Comparison of ENCODE assay signal across 4 worm cellular contexts in genomic region chrX:10396509-10397292, ce11.
A peak's percentile ranks its signal among the peaks of the same experiment; 100 is the strongest.
TF ChIP-seq lines count a peak whose summit lies in the region.

TSS of gene pkn-1 (plus strand) at chrX:10397242.

TF ChIP-seq in whole organism, L2 larva, 48 proteins besides CTCF, POLR2A, EP300 and RAD21:
- TF ChIP-seq mab-5 (tag; optimal IDR thresholded peaks at IDR 0.05; lab: Kevin White, UChicago) (peak; percentile 25), elt-1 (tag; optimal IDR thresholded peaks at IDR 0.05; lab: Kevin White, UChicago) (no peak)

TF ChIP-seq in whole organism, L4 larva, 104 proteins besides CTCF, POLR2A, EP300 and RAD21:
- TF ChIP-seq zip-2 (tag; optimal IDR thresholded peaks at IDR 0.05; lab: Kevin White, UChicago) (no peak), mep-1 (tag; optimal IDR thresholded peaks at IDR 0.05; lab: Kevin White, UChicago) (no peak), dpl-1 (GFP tag; optimal IDR thresholded peaks at IDR 0.05; lab: Kevin White, UChicago) (no peak), hlh-30 (tag; optimal IDR thresholded peaks at IDR 0.05; lab: Kevin White, UChicago; ENCODE audit: insufficient read depth) (peak; percentile 53), tag-97 (GFP tag; IDR thresholded peaks at IDR 0.05; lab: Robert Waterston, UW) (no peak), hif-1 (tag; optimal IDR thresholded peaks at IDR 0.05; lab: Kevin White, UChicago) (no peak), pha-4 (GFP tag; IDR thresholded peaks at IDR 0.05; lab: Robert Waterston, UW) (no peak), pha-4 (tag; optimal IDR thresholded peaks at IDR 0.05; lab: Kevin White, UChicago) (peak; percentile 54), hlh-11 (tag; optimal IDR thresholded peaks at IDR 0.05; lab: Kevin White, UChicago) (peak; percentile 20), lin-15B (tag; optimal IDR thresholded peaks at IDR 0.05; lab: Kevin White, UChicago) (no peak), egl-43 (GFP tag; IDR thresholded peaks at IDR 0.05; lab: Robert Waterston, UW) (peak; percentile 62; the same call in 1 of the 2 replicates), zip-11 (GFP tag; IDR thresholded peaks at IDR 0.05; lab: Robert Waterston, UW) (no peak), mes-2 (tag; optimal IDR thresholded peaks at IDR 0.05; lab: Kevin White, UChicago; ENCODE audit: poor library complexity, severe bottlenecking) (peak; percentile 35), unc-62 (GFP tag; optimal IDR thresholded peaks at IDR 0.05 in 1 of 2; lab: Kevin White, UChicago) (peak in 1 of 2 experiments; percentile 99), unc-62 (tag; optimal IDR thresholded peaks at IDR 0.05; lab: Kevin White, UChicago) (no peak), attf-4 (tag; optimal IDR thresholded peaks at IDR 0.05; lab: Kevin White, UChicago) (no peak), ceh-44 (GFP tag; IDR thresholded peaks at IDR 0.05; lab: Robert Waterston, UW) (no peak)

TF ChIP-seq in whole organism, late embryonic, 69 proteins besides CTCF, POLR2A, EP300 and RAD21:
- TF ChIP-seq elt-4 (tag; optimal IDR thresholded peaks at IDR 0.05; lab: Kevin White, UChicago) (no peak), unc-3 (GFP tag; conservative IDR thresholded peaks at IDR 0.05; lab: Robert Waterston, UW) (no peak), unc-3 (tag; optimal IDR thresholded peaks at IDR 0.05; lab: Kevin White, UChicago) (peak; percentile 4), K09A11.1 (tag; optimal IDR thresholded peaks at IDR 0.05; lab: Kevin White, UChicago; ENCODE audit: insufficient read depth) (no peak)

TF ChIP-seq in whole organism, mixed stage, embryonic, 35 proteins besides CTCF, POLR2A, EP300 and RAD21:
- peak; percentile 13 for TF ChIP-seq drap-1 (GFP tag; optimal IDR thresholded peaks at IDR 0.05; lab: Kevin White, UChicago)
- no peak for TF ChIP-seq sem-2 (GFP tag; optimal IDR thresholded peaks at IDR 0.05; lab: Kevin White, UChicago)
- peak; percentile 39 for TF ChIP-seq cnd-1 (tag; optimal IDR thresholded peaks at IDR 0.05; lab: Kevin White, UChicago)
- peak; percentile 50 for TF ChIP-seq ceh-83 (GFP tag; optimal IDR thresholded peaks at IDR 0.05; lab: Kevin White, UChicago)
